Worm (Caenorhabditis elegans): ENCODE data around the gene tbx-35.

DNA sequence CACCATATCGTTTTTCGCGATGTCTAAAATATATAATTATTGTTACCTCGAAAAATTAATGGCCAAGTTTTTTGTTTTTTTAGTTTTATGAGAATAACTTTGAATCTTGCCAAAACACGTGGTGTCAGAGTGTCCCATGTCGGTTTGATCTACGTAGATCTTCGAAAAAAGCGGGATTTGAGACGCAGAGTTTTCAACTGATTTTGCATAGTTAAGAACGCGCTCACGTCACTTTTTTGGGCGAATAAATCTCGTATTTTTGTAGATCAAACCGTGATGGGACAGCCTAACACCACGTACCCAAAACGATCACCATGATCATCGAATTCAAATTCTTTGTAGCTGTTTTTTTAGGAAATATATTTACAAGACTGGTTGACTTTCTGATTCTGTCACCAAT is 27.7 kb downstream of the tbx-35 start:
- TF ChIP-seq unc-120 (tag; optimal IDR thresholded peaks at IDR 0.05; ENCODE audit: poor library complexity, severe bottlenecking): no peak
- no peak for TF ChIP-seq snpc-4 (tag; optimal IDR thresholded peaks at IDR 0.05)
- TF ChIP-seq ceh-39 (tag; optimal IDR thresholded peaks at IDR 0.05): no peak
- TF ChIP-seq ham-2 (GFP tag; optimal IDR thresholded peaks at IDR 0.05): no peak
- no peak for TF ChIP-seq elt-3 (tag; optimal IDR thresholded peaks at IDR 0.05)
- no peak for TF ChIP-seq ces-1 (GFP tag; optimal IDR thresholded peaks at IDR 0.05)
- no peak for TF ChIP-seq ztf-11 (tag; optimal IDR thresholded peaks at IDR 0.05)
- no peak for TF ChIP-seq bed-3 (GFP tag; optimal IDR thresholded peaks at IDR 0.05)
- TF ChIP-seq nhr-12 (tag; optimal IDR thresholded peaks at IDR 0.05): no peak

All from whole organism, mixed stage, embryonic.